Worm (Caenorhabditis elegans) whole organism, L3 larva: Measurements from ENCODE around the gene nsy-7.

ENCODE experiments used
- R02D3.7 ChIP-seq: fragments of 150-350 bp; optimal IDR thresholded peaks from 2 replicates; lab custom pipeline; 2014; ENCODE audit warnings: missing biosample characterization, missing genetic modification characterization
- aly-2 ChIP-seq: fragments of 150-350 bp; optimal IDR thresholded peaks from 2 replicates; lab custom pipeline; 2014; ENCODE audit warnings: missing biosample characterization, missing genetic modification characterization
- ama-1 ChIP-seq: fragments of 150-350 bp; optimal IDR thresholded peaks from 2 replicates; lab custom pipeline; 2018
- ceh-16 ChIP-seq: sonication (generic microtip); optimal IDR thresholded peaks from 2 replicates; lab custom pipeline; 2017; ENCODE audit warnings: missing biosample characterization, missing genetic modification characterization
- ceh-82 ChIP-seq: fragments of 150-350 bp; optimal IDR thresholded peaks from 2 replicates; lab custom pipeline; 2014; ENCODE audit warnings: missing biosample characterization, missing genetic modification characterization
- ceh-9 ChIP-seq: sonication (generic microtip); optimal IDR thresholded peaks from 2 replicates; lab custom pipeline; 2018; ENCODE audit warnings: missing biosample characterization, missing genetic modification characterization
- daf-12 ChIP-seq: fragments of 150-350 bp; optimal IDR thresholded peaks from 2 replicates; lab custom pipeline; 2014; ENCODE audit warnings: missing biosample characterization, missing genetic modification reagents, missing genetic modification characterization
- egl-27 ChIP-seq: sonication (generic microtip); optimal IDR thresholded peaks from 4 replicates; lab custom pipeline; 2017; ENCODE audit warnings: missing biosample characterization, missing genetic modification reagents, missing genetic modification characterization
- egl-5 ChIP-seq: fragments of 150-350 bp; optimal IDR thresholded peaks from 2 replicates; lab custom pipeline; 2017; ENCODE audit warnings: missing biosample characterization, missing genetic modification reagents, missing genetic modification characterization, inconsistent platforms
- elt-1 ChIP-seq: fragments of 150-350 bp; optimal IDR thresholded peaks from 2 replicates; lab custom pipeline; 2014; ENCODE audit warnings: missing biosample characterization, missing genetic modification characterization
- elt-2 ChIP-seq: sonication (generic microtip); optimal IDR thresholded peaks from 2 replicates; lab custom pipeline; 2016; ENCODE audit warnings: missing genetic modification reagents, mild to moderate bottlenecking, missing genetic modification characterization, missing compliant biosample characterization
- elt-3 ChIP-seq, 3 experiments: fragments of 150-350 bp in 1 of 3; sonication (generic microtip) in 2 of 3; optimal IDR thresholded peaks; 2 replicates in 2 of 3; 4 replicates in 1 of 3; lab custom pipeline; 2014 to 2017; ENCODE audit warnings: missing biosample characterization in 3 of 3, missing genetic modification characterization in 3 of 3
- hmg-11 ChIP-seq: sonication (generic microtip); optimal IDR thresholded peaks from 2 replicates; lab custom pipeline; 2016; ENCODE audit warnings: missing genetic modification characterization, missing compliant biosample characterization
- jun-1 ChIP-seq: fragments of 150-350 bp; optimal IDR thresholded peaks from 2 replicates; lab custom pipeline; 2014; ENCODE audit warnings: missing biosample characterization, missing genetic modification reagents, missing genetic modification characterization
- lin-39 ChIP-seq: fragments of 150-350 bp; optimal IDR thresholded peaks from 2 replicates; lab custom pipeline; 2018; ENCODE audit warnings: missing biosample characterization, missing genetic modification reagents, missing genetic modification characterization
- mml-1 ChIP-seq: fragments of 150-350 bp; sonication (generic microtip); optimal IDR thresholded peaks from 3 replicates; lab custom pipeline; 2014; ENCODE audit warnings: missing biosample characterization, missing genetic modification characterization
- nfya-1 ChIP-seq: sonication (generic microtip); optimal IDR thresholded peaks from 2 replicates; lab custom pipeline; 2017; ENCODE audit warnings: missing genetic modification characterization, mild to moderate bottlenecking, missing compliant biosample characterization, antibody characterized with exemption, moderate library complexity; ENCODE audit not compliant: insufficient read depth
- nhr-11 ChIP-seq: fragments of 150-350 bp; optimal IDR thresholded peaks from 2 replicates; lab custom pipeline; 2014; ENCODE audit warnings: missing biosample characterization, missing genetic modification characterization
- nhr-12 ChIP-seq: fragments of 150-350 bp; optimal IDR thresholded peaks from 2 replicates; lab custom pipeline; 2014; ENCODE audit warnings: missing biosample characterization, missing genetic modification characterization
- nhr-23 ChIP-seq: fragments of 150-350 bp; optimal IDR thresholded peaks from 2 replicates; lab custom pipeline; 2014; ENCODE audit warnings: missing biosample characterization, missing genetic modification reagents, missing genetic modification characterization
- nhr-237 ChIP-seq: fragments of 150-350 bp; optimal IDR thresholded peaks from 2 replicates; lab custom pipeline; 2014; ENCODE audit warnings: missing biosample characterization, missing genetic modification characterization
- nhr-25 ChIP-seq: sonication (generic microtip); optimal IDR thresholded peaks from 2 replicates; lab custom pipeline; 2017; ENCODE audit warnings: missing biosample characterization, missing genetic modification characterization
- nhr-28 ChIP-seq: fragments of 150-350 bp; optimal IDR thresholded peaks from 2 replicates; lab custom pipeline; 2014; ENCODE audit warnings: missing biosample characterization, missing genetic modification characterization
- nhr-43 ChIP-seq: sonication (generic microtip); optimal IDR thresholded peaks from 2 replicates; lab custom pipeline; 2016; ENCODE audit warnings: mild to moderate bottlenecking, missing genetic modification characterization, missing compliant biosample characterization; ENCODE audit not compliant: poor library complexity, severe bottlenecking
- nhr-76 ChIP-seq: fragments of 150-350 bp; sonication (generic microtip); optimal IDR thresholded peaks from 5 replicates; lab custom pipeline; 2014; ENCODE audit warnings: missing biosample characterization, missing genetic modification characterization
- nhr-77 ChIP-seq: fragments of 150-350 bp; optimal IDR thresholded peaks from 2 replicates; lab custom pipeline; 2014; ENCODE audit warnings: missing biosample characterization, missing genetic modification characterization
- pha-4 ChIP-seq: fragments of 150-350 bp; optimal IDR thresholded peaks from 2 replicates; lab custom pipeline; 2014; ENCODE audit warnings: missing biosample characterization, missing genetic modification reagents, missing genetic modification characterization
- pqm-1 ChIP-seq: fragments of 150-350 bp; optimal IDR thresholded peaks from 2 replicates; lab custom pipeline; 2017; ENCODE audit warnings: missing biosample characterization, missing genetic modification characterization, inconsistent platforms
- sea-2 ChIP-seq: fragments of 150-350 bp; sonication (generic microtip); optimal IDR thresholded peaks from 4 replicates; lab custom pipeline; 2014; ENCODE audit warnings: missing biosample characterization, missing genetic modification reagents, missing genetic modification characterization
- snpc-4 ChIP-seq: fragments of 150-350 bp; optimal IDR thresholded peaks from 2 replicates; lab custom pipeline; 2014; ENCODE audit warnings: missing biosample characterization, missing genetic modification characterization
- unc-39 ChIP-seq: sonication (generic microtip); optimal IDR thresholded peaks from 4 replicates; lab custom pipeline; 2017; ENCODE audit warnings: missing biosample characterization, missing genetic modification characterization
- unc-62 ChIP-seq: fragments of 150-350 bp; sonication (generic microtip); optimal IDR thresholded peaks from 4 replicates; lab custom pipeline; 2014; ENCODE audit warnings: missing biosample characterization, missing genetic modification reagents, missing genetic modification characterization
- zag-1 ChIP-seq: fragments of 150-350 bp; optimal IDR thresholded peaks from 2 replicates; lab custom pipeline; 2014; ENCODE audit warnings: missing biosample characterization, missing genetic modification characterization
- ztf-4 ChIP-seq: fragments of 150-350 bp; optimal IDR thresholded peaks from 2 replicates; lab custom pipeline; 2014; ENCODE audit warnings: missing biosample characterization, missing genetic modification characterization

nsy-7 gene

DNA sequence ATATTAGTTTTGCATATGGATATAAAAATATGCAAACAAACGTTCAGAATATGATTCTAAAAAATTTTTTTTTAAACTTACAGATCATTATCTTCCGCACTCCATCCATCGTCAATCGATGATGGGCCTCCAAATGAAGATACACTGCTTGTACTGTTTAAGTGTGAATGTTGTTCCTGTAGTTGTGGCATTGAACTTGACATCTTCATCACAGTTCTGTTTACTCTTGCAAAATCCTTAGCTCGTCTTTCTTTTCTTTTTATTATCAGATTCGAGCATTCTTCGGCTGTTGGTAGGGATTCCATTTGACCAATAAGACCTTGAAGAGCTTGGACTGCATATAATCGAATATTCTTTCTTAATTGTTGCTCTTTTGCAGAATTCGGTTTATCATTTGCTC is 18.6 kb upstream of the nsy-7 start:
- no peak for TF ChIP-seq nhr-237
- no peak for TF ChIP-seq nhr-76 (tag; lab: Kevin White, UChicago)
- TF ChIP-seq ztf-4 (tag; lab: Kevin White, UChicago) = no peak
- TF ChIP-seq snpc-4 (tag; lab: Kevin White, UChicago) = no peak
- no peak for TF ChIP-seq nhr-12
- TF ChIP-seq ama-1 (lab: Kevin White, UChicago) = no peak
- no peak for TF ChIP-seq R02D3.7 (tag; lab: Kevin White, UChicago)
- no peak for TF ChIP-seq nhr-77 (tag; lab: Kevin White, UChicago)
- no peak for TF ChIP-seq ceh-9 (tag; lab: Kevin White, UChicago)
- TF ChIP-seq mml-1 (tag; lab: Kevin White, UChicago) = no peak
- no peak for TF ChIP-seq ceh-82
- no peak for TF ChIP-seq nhr-25 (tag; lab: Kevin White, UChicago)
- no peak for TF ChIP-seq unc-39 (tag; lab: Kevin White, UChicago)
- TF ChIP-seq nhr-43 (tag; lab: Kevin White, UChicago) = no peak
- TF ChIP-seq nfya-1 = no peak
- TF ChIP-seq elt-1 (tag; lab: Kevin White, UChicago) = no peak
- TF ChIP-seq jun-1 = no peak

DNA sequence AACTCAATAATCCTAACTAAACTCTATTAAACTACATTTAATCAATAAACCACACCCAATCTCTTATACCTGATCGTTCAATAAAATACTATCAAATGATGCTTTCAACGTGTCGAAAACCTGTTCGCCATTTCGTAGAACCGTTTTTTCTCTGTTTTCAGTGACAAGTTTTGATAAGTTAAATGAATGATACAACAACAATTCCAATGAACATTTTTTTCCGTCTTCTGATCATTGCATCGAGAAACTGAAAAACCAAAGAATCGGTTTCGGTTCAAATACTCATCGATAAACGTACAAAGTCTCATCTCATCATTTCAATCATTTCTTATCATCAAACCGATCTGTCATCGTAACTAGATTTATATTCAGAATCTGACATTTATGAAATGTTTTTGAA is 16.7 kb upstream of the nsy-7 start:
- TF ChIP-seq elt-3 (tag; optimal IDR thresholded peaks at IDR 0.05; lab: Kevin White, UChicago) (peak in 1 of 3 experiments; percentile 16), nhr-43 (tag; lab: Kevin White, UChicago) (peak; percentile 66), nhr-23 (peak; percentile 17), nhr-28 (tag; lab: Kevin White, UChicago) (no peak)

DNA sequence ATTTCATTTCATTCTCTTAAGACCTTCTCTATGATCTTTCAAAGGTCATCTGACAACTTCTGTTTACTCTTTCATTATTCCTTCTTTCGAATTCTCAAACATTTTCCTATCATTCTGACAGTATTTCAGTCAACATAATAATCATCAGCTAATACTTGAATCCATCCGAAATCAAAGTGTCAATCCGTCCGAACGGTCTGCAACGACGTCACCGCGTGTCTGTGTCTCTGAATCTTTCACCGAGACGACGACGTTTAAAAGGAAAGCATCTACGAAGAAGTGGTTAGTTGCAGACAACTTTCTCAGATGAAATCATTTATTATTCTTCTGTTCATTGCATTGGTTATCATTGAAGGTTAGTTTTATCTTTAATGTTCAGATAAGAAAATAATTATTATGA is 15.8 kb upstream of the nsy-7 start, which contains the start of gene Y42H9AR.5:
TSS of gene Y42H9AR.5 (plus strand) at position 301 of the 400 bp plus-strand sequence.
- TF ChIP-seq nhr-12 (no peak), elt-3 (tag; optimal IDR thresholded peaks at IDR 0.05; lab: Kevin White, UChicago) (peak in 1 of 3 experiments; percentile 39)

DNA sequence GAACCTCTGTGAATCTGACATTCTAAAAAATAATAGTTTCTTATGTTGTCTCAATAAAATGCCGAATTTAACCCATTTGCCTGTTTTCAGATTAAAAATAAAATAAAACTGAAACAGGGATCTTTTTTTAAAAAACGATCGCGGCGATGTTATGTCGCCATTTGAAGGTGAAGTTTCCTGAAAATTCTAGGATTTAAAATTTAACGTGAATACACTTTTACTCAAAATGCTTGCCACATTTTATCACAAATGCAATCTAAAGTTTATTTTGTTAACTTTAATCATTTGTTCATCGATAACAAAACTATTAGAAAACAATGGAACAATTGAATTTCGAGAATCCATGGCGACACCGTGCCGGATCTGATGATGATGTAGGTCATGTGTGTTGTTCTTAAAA is 13.1 kb upstream of the nsy-7 start, which contains the start of gene Y42H9AR.2:
TSS of gene Y42H9AR.2 (plus strand) at position 301 of the 400 bp plus-strand sequence.
- TF ChIP-seq hmg-11 (no peak), sea-2 (GFP tag; lab: Kevin White, UChicago) (no peak), lin-39 (no peak), nhr-28 (tag; lab: Kevin White, UChicago) (no peak), ceh-16 (tag; lab: Kevin White, UChicago) (no peak), mml-1 (tag; lab: Kevin White, UChicago) (no peak), pha-4 (tag; lab: Kevin White, UChicago) (no peak), unc-39 (tag; lab: Kevin White, UChicago) (no peak)

DNA sequence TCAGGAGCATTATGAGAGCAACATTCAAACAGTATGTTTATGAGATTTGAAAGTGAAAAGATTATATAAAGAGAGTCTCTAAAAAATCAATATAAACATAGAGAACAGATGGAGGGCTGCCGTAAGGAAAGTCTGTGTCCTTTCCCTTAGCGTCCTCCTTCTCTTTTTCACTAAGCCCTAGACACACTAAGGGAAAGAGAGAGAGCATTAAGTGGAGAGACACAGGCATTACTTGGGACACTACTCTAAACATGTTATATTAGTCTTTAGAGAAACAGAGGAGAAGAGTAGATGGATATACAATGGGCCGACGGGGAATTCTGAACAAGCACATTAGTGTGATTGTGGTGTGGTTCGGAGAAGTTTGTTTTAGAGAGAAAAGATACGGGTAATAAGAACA is 9.9 kb upstream of the nsy-7 start:
- TF ChIP-seq ceh-9 (tag; lab: Kevin White, UChicago) = no peak
- TF ChIP-seq daf-12 (tag; lab: Kevin White, UChicago) = no peak
- no peak for TF ChIP-seq zag-1 (tag; lab: Kevin White, UChicago)
- TF ChIP-seq unc-62 = no peak
- no peak for TF ChIP-seq nhr-25 (tag; lab: Kevin White, UChicago)
- no peak for TF ChIP-seq egl-27
- TF ChIP-seq hmg-11 = no peak
- no peak for TF ChIP-seq pqm-1 (tag; lab: Kevin White, UChicago)
- TF ChIP-seq aly-2 (tag; lab: Kevin White, UChicago) = no peak
- no peak for TF ChIP-seq elt-2 (tag; lab: Kevin White, UChicago)
- no peak for TF ChIP-seq nhr-76 (tag; lab: Kevin White, UChicago)
- no peak for TF ChIP-seq nhr-11 (tag; lab: Kevin White, UChicago)
- no peak for TF ChIP-seq ama-1 (lab: Kevin White, UChicago)
- TF ChIP-seq, all 47 proteins: peak for 0

DNA sequence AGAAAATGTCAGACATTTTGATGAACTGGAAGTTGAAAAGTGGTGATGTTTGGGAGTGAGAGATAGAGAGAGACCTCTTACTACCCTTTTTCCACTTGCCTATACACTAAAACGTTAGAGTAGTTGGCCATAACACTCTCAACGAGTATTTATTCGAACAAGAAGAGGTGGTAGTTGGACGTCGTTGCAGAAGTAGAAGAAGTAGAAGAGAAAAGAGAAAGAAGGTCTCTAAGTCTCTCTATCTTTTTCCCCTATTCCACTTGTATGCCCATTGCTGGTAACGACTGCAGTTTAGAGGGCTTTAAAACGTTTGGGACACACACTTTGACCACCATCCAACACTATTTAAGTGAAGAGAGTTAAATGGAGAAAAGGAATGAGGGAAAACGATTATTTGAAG is 5.1 kb upstream of the nsy-7 start:
- TF ChIP-seq egl-5 (tag; lab: Kevin White, UChicago) (peak; percentile 59), nhr-28 (tag; lab: Kevin White, UChicago) (no peak)
